Fruit fly (Drosophila melanogaster): ENCODE results near the gene Tsf1.

DNA sequence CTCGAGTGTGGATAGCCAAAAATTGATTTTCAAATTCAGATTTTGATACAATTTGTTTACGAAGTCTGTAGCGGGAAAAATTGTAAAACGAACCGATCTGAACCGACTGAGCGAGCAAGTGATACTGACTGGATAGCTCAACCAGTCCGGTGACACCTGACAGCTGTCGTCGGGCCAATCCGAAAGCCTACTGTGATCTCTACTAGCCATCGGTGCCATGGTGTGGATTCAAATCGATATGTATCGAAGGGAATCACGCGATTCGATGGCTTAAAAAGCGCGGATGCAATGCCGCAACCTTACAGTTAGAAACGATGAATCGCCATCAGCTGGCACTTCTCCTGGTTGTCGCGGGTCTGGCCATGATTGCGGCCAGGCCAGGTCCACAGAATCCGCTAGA lies 50.3 kb downstream of the Tsf1 start, which contains the start of gene CG6290:
- no peak for TF ChIP-seq psq (optimal IDR thresholded peaks at IDR 0.05)
- no peak for TF ChIP-seq Sin3A (optimal IDR thresholded peaks at IDR 0.05)

Measured in Kc167 (cell line).